Worm (Caenorhabditis elegans): ENCODE data around the gene erfa-3.
A peak's percentile ranks its signal among the peaks of the same experiment; 100 is the strongest.

DNA sequence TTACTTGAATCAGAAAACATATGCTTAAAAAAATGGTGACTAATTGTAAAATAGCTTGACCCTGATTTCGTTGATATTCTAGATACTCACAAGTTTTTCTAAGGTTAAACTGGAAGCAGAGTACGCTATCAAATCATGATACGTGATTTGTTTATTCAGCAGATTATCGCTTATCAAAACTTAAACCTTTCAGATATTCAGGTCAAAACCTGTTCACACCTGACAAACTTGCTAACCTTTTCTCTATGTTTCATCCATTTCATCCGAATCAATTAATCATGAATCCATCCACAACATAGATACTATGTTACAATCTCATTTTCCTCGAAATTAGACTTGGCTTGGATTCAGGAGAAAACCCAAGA lies 34.9 kb upstream of the erfa-3 start:
- TF ChIP-seq blmp-1 (tag; optimal IDR thresholded peaks at IDR 0.05; ENCODE audit: insufficient read depth): no peak
- TF ChIP-seq ztf-11 (tag; optimal IDR thresholded peaks at IDR 0.05): no peak
- TF ChIP-seq ama-1 (optimal IDR thresholded peaks at IDR 0.05): no peak
- TF ChIP-seq lsy-2 (tag; optimal IDR thresholded peaks at IDR 0.05): no peak
- no peak for TF ChIP-seq unc-62 (GFP tag; optimal IDR thresholded peaks at IDR 0.05)
- TF ChIP-seq mab-5 (tag; optimal IDR thresholded peaks at IDR 0.05): no peak
- TF ChIP-seq ztf-4 (tag; optimal IDR thresholded peaks at IDR 0.05): no peak
- TF ChIP-seq Y55F3AM.14 (GFP tag; optimal IDR thresholded peaks at IDR 0.05): no peak
- TF ChIP-seq lin-13 (GFP tag; optimal IDR thresholded peaks at IDR 0.05): peak; percentile 14
- no peak for TF ChIP-seq elt-1 (tag; optimal IDR thresholded peaks at IDR 0.05)
- TF ChIP-seq nhr-77 (tag; optimal IDR thresholded peaks at IDR 0.05): no peak
- TF ChIP-seq C34F6.9 (tag; optimal IDR thresholded peaks at IDR 0.05): no peak
